Worm (Caenorhabditis elegans) whole organism, L2 larva: Measurements from ENCODE around the gene col-171.

Experiments used
- F13H6.1 ChIP-seq: sonication (generic microtip); optimal IDR thresholded peaks from 2 replicates; lab custom pipeline; 2016; ENCODE audit warnings: missing genetic modification characterization, missing compliant biosample characterization
- ama-1 ChIP-seq: fragments of 150-350 bp; optimal IDR thresholded peaks from 2 replicates; lab custom pipeline; 2018; ENCODE audit warnings: inconsistent platforms
- lin-39 ChIP-seq: fragments of 150-350 bp; optimal IDR thresholded peaks from 2 replicates; lab custom pipeline; 2014; ENCODE audit warnings: missing biosample characterization, missing genetic modification reagents, missing genetic modification characterization
- mab-5 ChIP-seq: fragments of 150-350 bp; optimal IDR thresholded peaks from 2 replicates; lab custom pipeline; 2014; ENCODE audit warnings: missing biosample characterization, missing genetic modification characterization
- mdl-1 ChIP-seq, 2 experiments: fragments of 150-350 bp in 1 of 2; sonication (generic microtip) in 1 of 2; optimal IDR thresholded peaks; 2 replicates each; lab custom pipeline; 2017; ENCODE audit warnings: missing biosample characterization in 2 of 2, missing genetic modification characterization in 2 of 2
- sma-9 ChIP-seq, 2 experiments: fragments of 150-350 bp in 1 of 2; sonication (generic microtip) in 1 of 2; optimal IDR thresholded peaks; 2 replicates each; lab custom pipeline; 2014 to 2016; ENCODE audit warnings: missing genetic modification characterization in 2 of 2, mild to moderate bottlenecking in 1 of 2, missing biosample characterization in 1 of 2, missing compliant biosample characterization in 1 of 2, missing genetic modification reagents in 1 of 2, moderate library complexity in 1 of 2
- snpc-4 ChIP-seq: fragments of 150-350 bp; optimal IDR thresholded peaks from 2 replicates; lab custom pipeline; 2014; ENCODE audit warnings: missing biosample characterization, missing genetic modification characterization
- unc-55 ChIP-seq: fragments of 150-350 bp; sonication (generic microtip); optimal IDR thresholded peaks from 3 replicates; lab custom pipeline; 2014; ENCODE audit warnings: missing biosample characterization, missing genetic modification reagents, missing genetic modification characterization

- no peak for TF ChIP-seq mab-5 (tag; lab: Kevin White, UChicago)
- TF ChIP-seq lin-39 (tag; lab: Kevin White, UChicago): no peak
- TF ChIP-seq ama-1 (lab: Kevin White, UChicago): no peak
- no peak for TF ChIP-seq unc-55 (GFP tag; lab: Kevin White, UChicago)
- TF ChIP-seq mdl-1 (tag; optimal IDR thresholded peaks at IDR 0.05; lab: Kevin White, UChicago): no peak
- no peak for TF ChIP-seq F13H6.1 (tag; lab: Kevin White, UChicago)
- TF ChIP-seq sma-9 (GFP tag; optimal IDR thresholded peaks at IDR 0.05; lab: Kevin White, UChicago): no peak
- TF ChIP-seq sma-9 (tag; optimal IDR thresholded peaks at IDR 0.05; lab: Kevin White, UChicago): no peak
- no peak for TF ChIP-seq snpc-4 (tag; lab: Kevin White, UChicago)
Measured at ce11 chrX:6337338-6337737, 3.2 kb downstream of the col-171 start.
